Worm (Caenorhabditis elegans): ENCODE measurements around the gene srw-4.

Gene srw-4

DNA sequence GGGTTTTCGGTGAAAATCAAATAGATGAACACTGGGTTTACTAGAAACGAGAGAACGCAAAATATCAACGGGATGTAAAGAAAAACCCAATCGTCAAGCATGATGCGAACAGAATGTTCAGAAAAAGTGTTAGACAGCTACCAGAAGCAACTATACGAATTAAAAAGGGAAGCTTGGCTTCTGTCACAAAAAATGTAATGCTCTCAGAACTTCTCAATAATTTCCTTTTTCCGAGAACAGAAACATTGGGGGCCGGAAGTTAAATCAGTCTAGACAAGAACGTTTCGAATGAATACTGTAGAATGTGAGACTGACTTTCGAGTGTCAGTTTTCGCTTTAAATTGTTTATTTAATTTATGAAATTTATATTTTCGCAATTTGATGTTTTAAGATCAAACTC lies 28.8 kb downstream of the srw-4 start, which contains the start of gene srj-54:
Gene srj-54, minus strand, starts transcription at position 101 of the 400 bp plus-strand sequence.
- TF ChIP-seq aly-1 (tag; optimal IDR thresholded peaks at IDR 0.05): no peak
- TF ChIP-seq tra-4 (tag; optimal IDR thresholded peaks at IDR 0.05): no peak
- TF ChIP-seq B0310.2 (tag; optimal IDR thresholded peaks at IDR 0.05): no peak
- no peak for TF ChIP-seq sea-1 (GFP tag; conservative IDR thresholded peaks at IDR 0.05)
- TF ChIP-seq ama-1 (optimal IDR thresholded peaks at IDR 0.05): no peak
- TF ChIP-seq hmbx-1 (tag; optimal IDR thresholded peaks at IDR 0.05): no peak
- TF ChIP-seq tbx-37 (GFP tag; conservative IDR thresholded peaks at IDR 0.05): no peak
- no peak for TF ChIP-seq flt-1 (GFP tag; IDR thresholded peaks at IDR 0.05)
- no peak for TF ChIP-seq hnd-1 (tag; optimal IDR thresholded peaks at IDR 0.05)
- TF ChIP-seq ceh-36 (tag; optimal IDR thresholded peaks at IDR 0.05): no peak
- TF ChIP-seq ceh-13 (GFP tag; optimal IDR thresholded peaks at IDR 0.05): no peak
- no peak for TF ChIP-seq pes-1 (GFP tag; IDR thresholded peaks at IDR 0.05)
- no peak for TF ChIP-seq tbx-11 (GFP tag; IDR thresholded peaks at IDR 0.05)
- no peak for TF ChIP-seq hmg-4 (GFP tag; optimal IDR thresholded peaks at IDR 0.05)
- TF ChIP-seq ets-7 (tag; optimal IDR thresholded peaks at IDR 0.05): no peak
- no peak for TF ChIP-seq F13C5.2 (tag; optimal IDR thresholded peaks at IDR 0.05)

DNA sequence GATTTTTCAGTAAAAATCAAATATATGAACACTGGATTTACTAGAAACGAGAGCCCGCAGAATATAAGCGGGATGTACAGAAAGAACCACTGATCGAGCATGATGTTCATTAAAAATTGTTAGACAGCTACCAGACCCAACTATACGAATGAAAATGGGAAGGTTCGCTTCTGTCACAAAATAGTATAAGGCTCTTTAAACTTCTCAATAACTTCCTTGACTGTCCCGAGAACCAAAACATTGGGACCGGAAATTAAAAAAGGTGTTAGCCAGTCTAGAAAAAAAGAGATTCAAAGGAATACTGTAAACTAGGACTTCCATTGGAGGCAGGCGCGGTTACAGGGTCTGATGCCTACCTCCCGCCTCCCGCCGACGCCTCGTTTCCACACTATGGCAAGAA lies 30.7 kb downstream of the srw-4 start, which contains the start of gene srj-55:
Gene srj-55, minus strand, starts transcription at position 101 of the 400 bp plus-strand sequence.
- TF ChIP-seq ceh-36 (tag; optimal IDR thresholded peaks at IDR 0.05) (no peak), pes-1 (GFP tag; IDR thresholded peaks at IDR 0.05) (no peak), ets-7 (tag; optimal IDR thresholded peaks at IDR 0.05) (no peak), tbx-11 (GFP tag; IDR thresholded peaks at IDR 0.05) (no peak), tbx-37 (GFP tag; conservative IDR thresholded peaks at IDR 0.05) (no peak), hmg-4 (GFP tag; optimal IDR thresholded peaks at IDR 0.05) (no peak), ceh-13 (GFP tag; optimal IDR thresholded peaks at IDR 0.05) (no peak), hnd-1 (tag; optimal IDR thresholded peaks at IDR 0.05) (no peak), aly-1 (tag; optimal IDR thresholded peaks at IDR 0.05) (no peak), flt-1 (GFP tag; IDR thresholded peaks at IDR 0.05) (no peak)

DNA sequence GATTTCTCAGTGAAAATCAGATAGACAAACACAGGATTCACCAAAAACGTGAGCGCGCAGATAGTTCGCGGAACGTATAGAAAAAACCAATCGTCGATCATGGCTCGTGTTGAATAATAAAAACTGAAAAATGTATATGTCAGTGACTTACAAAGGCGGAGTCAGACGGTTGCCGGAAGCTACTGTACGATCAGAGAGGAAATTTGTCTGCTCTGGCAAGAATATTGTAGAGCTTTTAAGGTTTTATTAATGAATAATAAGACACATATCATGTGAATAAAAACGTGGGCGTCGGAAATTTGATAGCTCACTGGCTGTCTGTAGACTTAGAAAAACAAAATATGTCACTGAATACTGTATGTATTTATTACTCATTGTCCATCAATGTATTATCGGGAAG lies 33.1 kb downstream of the srw-4 start, which contains the start of gene srj-57:
Gene srj-57, minus strand, starts transcription at position 101 of the 400 bp plus-strand sequence.
- TF ChIP-seq hmg-4 (GFP tag; optimal IDR thresholded peaks at IDR 0.05): no peak
- no peak for TF ChIP-seq hmbx-1 (tag; optimal IDR thresholded peaks at IDR 0.05)
- TF ChIP-seq tbx-37 (GFP tag; conservative IDR thresholded peaks at IDR 0.05): no peak
- TF ChIP-seq ama-1 (optimal IDR thresholded peaks at IDR 0.05): no peak
- no peak for TF ChIP-seq ceh-36 (tag; optimal IDR thresholded peaks at IDR 0.05)
- TF ChIP-seq sea-1 (GFP tag; conservative IDR thresholded peaks at IDR 0.05): no peak
- TF ChIP-seq scrt-1 (GFP tag; IDR thresholded peaks at IDR 0.05): no peak
- TF ChIP-seq ceh-13 (GFP tag; optimal IDR thresholded peaks at IDR 0.05): no peak
- no peak for TF ChIP-seq aly-1 (tag; optimal IDR thresholded peaks at IDR 0.05)
- TF ChIP-seq tra-4 (tag; optimal IDR thresholded peaks at IDR 0.05): no peak
- no peak for TF ChIP-seq tbx-11 (GFP tag; IDR thresholded peaks at IDR 0.05)
- TF ChIP-seq B0310.2 (tag; optimal IDR thresholded peaks at IDR 0.05): no peak
- TF ChIP-seq hnd-1 (tag; optimal IDR thresholded peaks at IDR 0.05): no peak
- TF ChIP-seq ets-7 (tag; optimal IDR thresholded peaks at IDR 0.05): no peak
- no peak for TF ChIP-seq flt-1 (GFP tag; IDR thresholded peaks at IDR 0.05)
- TF ChIP-seq pes-1 (GFP tag; IDR thresholded peaks at IDR 0.05): no peak

DNA sequence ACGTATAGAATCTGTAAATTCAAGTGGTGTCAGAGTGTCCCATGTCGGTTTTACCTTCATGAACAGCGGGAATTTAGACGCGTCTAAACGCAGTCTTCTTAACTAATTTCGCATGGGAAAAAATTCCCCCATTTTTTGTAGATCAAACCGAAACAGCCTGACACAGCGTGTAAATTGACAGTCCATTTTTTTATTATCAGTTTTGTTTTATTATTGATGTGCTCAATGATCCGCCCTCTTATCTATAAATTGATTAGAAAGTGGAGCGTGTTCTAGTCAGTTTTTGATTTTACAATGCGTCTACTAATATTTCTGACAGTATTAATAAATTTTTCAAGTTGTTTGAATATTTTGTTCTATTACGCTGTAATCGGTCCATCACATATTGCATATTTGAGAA lies 39.5 kb downstream of the srw-4 start, which contains the start of gene ugt-53:
Gene ugt-53, plus strand, starts transcription at position 273 of the 400 bp plus-strand sequence.
- TF ChIP-seq ets-7 (tag; optimal IDR thresholded peaks at IDR 0.05) (no peak), aly-1 (tag; optimal IDR thresholded peaks at IDR 0.05) (no peak), hmbx-1 (tag; optimal IDR thresholded peaks at IDR 0.05) (no peak), pes-1 (GFP tag; IDR thresholded peaks at IDR 0.05) (no peak), ceh-13 (GFP tag; optimal IDR thresholded peaks at IDR 0.05) (no peak), tra-4 (tag; optimal IDR thresholded peaks at IDR 0.05) (no peak), scrt-1 (GFP tag; IDR thresholded peaks at IDR 0.05) (no peak), hnd-1 (tag; optimal IDR thresholded peaks at IDR 0.05) (no peak), tbx-37 (GFP tag; conservative IDR thresholded peaks at IDR 0.05) (no peak), sea-1 (GFP tag; conservative IDR thresholded peaks at IDR 0.05) (no peak), hmg-4 (GFP tag; optimal IDR thresholded peaks at IDR 0.05) (no peak)

DNA sequence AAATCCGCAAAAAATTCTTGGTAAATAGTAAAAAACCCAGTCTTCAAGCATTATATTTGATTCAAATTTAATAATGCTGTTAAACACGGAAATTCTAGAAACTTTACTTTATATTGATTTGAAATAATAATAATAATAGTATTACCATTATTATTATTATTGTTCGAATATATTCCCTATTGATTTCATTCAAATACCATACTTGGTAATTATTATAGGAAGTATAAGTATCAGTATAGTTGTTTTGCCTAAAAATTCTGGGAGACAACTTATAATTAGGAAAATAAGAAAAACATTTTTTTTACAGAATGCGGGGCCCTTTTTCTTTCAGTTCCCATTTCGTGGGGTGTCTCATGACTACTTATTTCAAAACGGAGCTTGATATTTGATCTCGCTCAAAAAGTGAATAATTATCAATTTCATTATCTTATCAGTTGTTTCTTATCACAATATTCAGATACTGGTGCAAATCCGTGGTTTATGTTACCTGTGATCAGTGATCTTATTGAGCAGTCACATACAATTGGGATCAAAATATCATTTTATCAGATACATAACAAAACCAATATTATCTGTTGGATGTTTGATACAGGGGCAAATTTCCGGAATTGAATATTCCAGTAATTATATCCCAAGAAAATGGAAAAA lies 40.2 kb downstream of the srw-4 start, which contains the start of gene srj-49:
Gene srj-49, minus strand, starts transcription at position 51 of the 648 bp plus-strand sequence.
- TF ChIP-seq scrt-1 (GFP tag; IDR thresholded peaks at IDR 0.05) (no peak), hmbx-1 (tag; optimal IDR thresholded peaks at IDR 0.05) (no peak), sea-1 (GFP tag; conservative IDR thresholded peaks at IDR 0.05) (no peak), tra-4 (tag; optimal IDR thresholded peaks at IDR 0.05) (no peak)

DNA sequence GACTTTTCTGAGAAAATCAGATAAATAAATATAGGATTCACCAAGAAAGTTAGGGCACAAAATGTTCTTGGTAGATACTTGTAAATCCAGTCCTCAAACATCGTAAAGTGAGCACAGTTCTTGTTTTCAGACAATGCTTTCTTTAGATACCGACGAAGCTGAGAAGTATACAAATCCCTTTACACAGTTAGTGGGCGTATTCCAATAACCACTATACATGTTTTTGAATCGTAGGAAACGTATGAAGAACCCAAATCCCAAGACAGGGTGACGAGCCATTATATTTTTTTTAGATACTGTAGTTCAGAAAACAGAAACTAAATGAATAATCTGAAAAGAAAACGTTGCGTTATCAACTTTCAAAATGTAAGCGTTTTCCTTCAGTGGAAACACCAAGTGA lies 42.8 kb downstream of the srw-4 start, which contains the start of gene srj-44:
Gene srj-44, minus strand, starts transcription at position 101 of the 400 bp plus-strand sequence.
- TF ChIP-seq ceh-13 (GFP tag; optimal IDR thresholded peaks at IDR 0.05) (no peak), aly-1 (tag; optimal IDR thresholded peaks at IDR 0.05) (no peak), ama-1 (optimal IDR thresholded peaks at IDR 0.05) (no peak), scrt-1 (GFP tag; IDR thresholded peaks at IDR 0.05) (no peak), sea-1 (GFP tag; conservative IDR thresholded peaks at IDR 0.05) (no peak), hmg-4 (GFP tag; optimal IDR thresholded peaks at IDR 0.05) (no peak), F13C5.2 (tag; optimal IDR thresholded peaks at IDR 0.05) (no peak), tbx-37 (GFP tag; conservative IDR thresholded peaks at IDR 0.05) (no peak), hnd-1 (tag; optimal IDR thresholded peaks at IDR 0.05) (no peak), tbx-11 (GFP tag; IDR thresholded peaks at IDR 0.05) (no peak), B0310.2 (tag; optimal IDR thresholded peaks at IDR 0.05) (no peak), flt-1 (GFP tag; IDR thresholded peaks at IDR 0.05) (no peak), hmbx-1 (tag; optimal IDR thresholded peaks at IDR 0.05) (no peak), tra-4 (tag; optimal IDR thresholded peaks at IDR 0.05) (no peak), pes-1 (GFP tag; IDR thresholded peaks at IDR 0.05) (no peak), ceh-36 (tag; optimal IDR thresholded peaks at IDR 0.05) (no peak), ets-7 (tag; optimal IDR thresholded peaks at IDR 0.05) (no peak)
